Worm (Caenorhabditis elegans) whole organism, L2 larva: Measurements from ENCODE around the gene F28B1.9.

ENCODE experiments used
- C34F6.9 ChIP-seq: fragments of 150-350 bp; optimal IDR thresholded peaks from 2 replicates; lab custom pipeline; 2014; ENCODE audit warnings: missing biosample characterization, missing genetic modification characterization
- F13H6.1 ChIP-seq: sonication (generic microtip); optimal IDR thresholded peaks from 2 replicates; lab custom pipeline; 2016; ENCODE audit warnings: missing genetic modification characterization, missing compliant biosample characterization
- R02D3.7 ChIP-seq: fragments of 150-350 bp; optimal IDR thresholded peaks from 2 replicates; lab custom pipeline; 2014; ENCODE audit warnings: missing biosample characterization, missing genetic modification characterization
- alr-1 ChIP-seq: fragments of 150-350 bp; optimal IDR thresholded peaks from 2 replicates; lab custom pipeline; 2014; ENCODE audit warnings: missing biosample characterization, missing genetic modification characterization
- aly-2 ChIP-seq: fragments of 150-350 bp; optimal IDR thresholded peaks from 2 replicates; lab custom pipeline; 2014; ENCODE audit warnings: missing biosample characterization, missing genetic modification characterization
- ceh-16 ChIP-seq: fragments of 150-350 bp; optimal IDR thresholded peaks from 2 replicates; lab custom pipeline; 2014; ENCODE audit warnings: missing biosample characterization, missing genetic modification characterization
- crh-2 ChIP-seq: sonication (generic microtip); optimal IDR thresholded peaks from 2 replicates; lab custom pipeline; 2017; ENCODE audit warnings: missing biosample characterization, missing genetic modification characterization
- dmd-4 ChIP-seq: sonication (generic microtip); optimal IDR thresholded peaks from 2 replicates; lab custom pipeline; 2017; ENCODE audit warnings: missing biosample characterization, missing genetic modification characterization
- egl-27 ChIP-seq: sonication (generic microtip); optimal IDR thresholded peaks from 3 replicates; lab custom pipeline; 2017; ENCODE audit warnings: missing biosample characterization, missing genetic modification reagents, missing genetic modification characterization
- elt-3 ChIP-seq: sonication (generic microtip); optimal IDR thresholded peaks from 2 replicates; lab custom pipeline; 2017; ENCODE audit warnings: missing biosample characterization, missing genetic modification characterization
- fos-1 ChIP-seq: fragments of 150-350 bp; optimal IDR thresholded peaks from 2 replicates; lab custom pipeline; 2014; ENCODE audit warnings: missing biosample characterization, missing genetic modification characterization
- gmeb-1 ChIP-seq: fragments of 150-350 bp; optimal IDR thresholded peaks from 2 replicates; lab custom pipeline; 2014; ENCODE audit warnings: missing biosample characterization, missing genetic modification characterization
- lin-11 ChIP-seq: fragments of 150-350 bp; sonication (generic microtip); optimal IDR thresholded peaks from 2 replicates; lab custom pipeline; 2014; ENCODE audit warnings: missing biosample characterization, missing genetic modification characterization, inconsistent platforms, mixed read lengths
- lin-13 ChIP-seq: fragments of 150-350 bp; optimal IDR thresholded peaks from 2 replicates; lab custom pipeline; 2014; ENCODE audit warnings: missing biosample characterization, missing genetic modification reagents, missing genetic modification characterization
- lsy-2 ChIP-seq, 2 experiments: fragments of 150-350 bp in 1 of 2; sonication (generic microtip) in 1 of 2; optimal IDR thresholded peaks; 2 replicates each; lab custom pipeline; 2014 to 2017; ENCODE audit warnings: missing biosample characterization in 2 of 2, missing genetic modification characterization in 2 of 2
- mab-5 ChIP-seq: fragments of 150-350 bp; optimal IDR thresholded peaks from 2 replicates; lab custom pipeline; 2014; ENCODE audit warnings: missing biosample characterization, missing genetic modification characterization
- mbf-1 ChIP-seq: sonication (generic microtip); optimal IDR thresholded peaks from 2 replicates; lab custom pipeline; 2017; ENCODE audit warnings: missing biosample characterization, missing genetic modification characterization
- mdl-1 ChIP-seq, 2 experiments: fragments of 150-350 bp in 1 of 2; sonication (generic microtip) in 1 of 2; optimal IDR thresholded peaks; 2 replicates each; lab custom pipeline; 2017; ENCODE audit warnings: missing biosample characterization in 2 of 2, missing genetic modification characterization in 2 of 2
- nhr-10 ChIP-seq: sonication (generic microtip); optimal IDR thresholded peaks from 2 replicates; lab custom pipeline; 2017; ENCODE audit warnings: missing biosample characterization, missing genetic modification characterization
- nhr-21 ChIP-seq: fragments of 150-350 bp; optimal IDR thresholded peaks from 2 replicates; lab custom pipeline; 2014; ENCODE audit warnings: missing biosample characterization, missing genetic modification characterization
- nhr-23 ChIP-seq: fragments of 150-350 bp; optimal IDR thresholded peaks from 2 replicates; lab custom pipeline; 2014; ENCODE audit warnings: missing biosample characterization, missing genetic modification reagents, missing genetic modification characterization
- nhr-25 ChIP-seq: fragments of 150-350 bp; sonication (generic microtip); optimal IDR thresholded peaks from 3 replicates; lab custom pipeline; 2014; ENCODE audit warnings: missing biosample characterization, missing genetic modification characterization
- nhr-6 ChIP-seq: fragments of 150-350 bp; optimal IDR thresholded peaks from 2 replicates; lab custom pipeline; 2014; ENCODE audit warnings: missing biosample characterization, missing genetic modification characterization
- nhr-77 ChIP-seq: fragments of 150-350 bp; optimal IDR thresholded peaks from 2 replicates; lab custom pipeline; 2014; ENCODE audit warnings: missing biosample characterization, missing genetic modification characterization
- peb-1 ChIP-seq: fragments of 150-350 bp; optimal IDR thresholded peaks from 2 replicates; lab custom pipeline; 2014; ENCODE audit warnings: missing biosample characterization, missing genetic modification characterization
- sem-4 ChIP-seq: fragments of 150-350 bp; optimal IDR thresholded peaks from 2 replicates; lab custom pipeline; 2014; ENCODE audit warnings: missing biosample characterization, missing genetic modification reagents, missing genetic modification characterization
- skn-1 ChIP-seq: sonication (generic microtip); optimal IDR thresholded peaks from 2 replicates; lab custom pipeline; 2017; ENCODE audit warnings: missing biosample characterization, missing genetic modification characterization
- sma-3 ChIP-seq: sonication (generic microtip); optimal IDR thresholded peaks from 2 replicates; lab custom pipeline; 2016; ENCODE audit warnings: missing genetic modification reagents, missing genetic modification characterization, missing compliant biosample characterization
- sma-9 ChIP-seq, 2 experiments: fragments of 150-350 bp in 1 of 2; sonication (generic microtip) in 1 of 2; optimal IDR thresholded peaks; 2 replicates each; lab custom pipeline; 2014 to 2016; ENCODE audit warnings: missing genetic modification characterization in 2 of 2, mild to moderate bottlenecking in 1 of 2, missing biosample characterization in 1 of 2, missing compliant biosample characterization in 1 of 2, missing genetic modification reagents in 1 of 2, moderate library complexity in 1 of 2
- unc-39 ChIP-seq: fragments of 150-350 bp; optimal IDR thresholded peaks from 2 replicates; lab custom pipeline; 2014; ENCODE audit warnings: missing biosample characterization, missing genetic modification characterization
- unc-55 ChIP-seq: fragments of 150-350 bp; sonication (generic microtip); optimal IDR thresholded peaks from 3 replicates; lab custom pipeline; 2014; ENCODE audit warnings: missing biosample characterization, missing genetic modification reagents, missing genetic modification characterization
- unc-62 ChIP-seq: fragments of 150-350 bp; optimal IDR thresholded peaks from 2 replicates; lab custom pipeline; 2014; ENCODE audit warnings: missing biosample characterization, missing genetic modification reagents, missing genetic modification characterization
- ztf-1 ChIP-seq: fragments of 200-800 bp; sonication (Bioruptor generic); conservative IDR thresholded peaks from 2 replicates; pipeline ENCODE4 v1.3.6; 2022; ENCODE audit warnings: missing genetic modification characterization, missing compliant biosample characterization

Gene F28B1.9

ce11 chrV:17021361-17021760, 40.3 kb upstream of the F28B1.9 start, which contains the start of gene F49H6.12:
Gene F49H6.12 (minus strand): TSS chrV:17021461.
- TF ChIP-seq unc-62 (GFP tag; lab: Kevin White, UChicago), result no peak
- TF ChIP-seq sem-4 (tag; lab: Kevin White, UChicago), result no peak
- TF ChIP-seq C34F6.9 (tag; lab: Kevin White, UChicago), result no peak
- no peak for TF ChIP-seq egl-27 (tag; lab: Kevin White, UChicago)
- TF ChIP-seq gmeb-1, result no peak
- no peak for TF ChIP-seq sma-9 (GFP tag; optimal IDR thresholded peaks at IDR 0.05; lab: Kevin White, UChicago)
- no peak for TF ChIP-seq sma-9 (tag; optimal IDR thresholded peaks at IDR 0.05; lab: Kevin White, UChicago)
- no peak for TF ChIP-seq nhr-77
- TF ChIP-seq dmd-4, result no peak
- no peak for TF ChIP-seq peb-1 (tag; lab: Kevin White, UChicago)
- TF ChIP-seq ztf-1 (GFP tag; lab: Robert Waterston, UW), result no peak
- no peak for TF ChIP-seq alr-1
- no peak for TF ChIP-seq crh-2 (tag; lab: Kevin White, UChicago)

DNA sequence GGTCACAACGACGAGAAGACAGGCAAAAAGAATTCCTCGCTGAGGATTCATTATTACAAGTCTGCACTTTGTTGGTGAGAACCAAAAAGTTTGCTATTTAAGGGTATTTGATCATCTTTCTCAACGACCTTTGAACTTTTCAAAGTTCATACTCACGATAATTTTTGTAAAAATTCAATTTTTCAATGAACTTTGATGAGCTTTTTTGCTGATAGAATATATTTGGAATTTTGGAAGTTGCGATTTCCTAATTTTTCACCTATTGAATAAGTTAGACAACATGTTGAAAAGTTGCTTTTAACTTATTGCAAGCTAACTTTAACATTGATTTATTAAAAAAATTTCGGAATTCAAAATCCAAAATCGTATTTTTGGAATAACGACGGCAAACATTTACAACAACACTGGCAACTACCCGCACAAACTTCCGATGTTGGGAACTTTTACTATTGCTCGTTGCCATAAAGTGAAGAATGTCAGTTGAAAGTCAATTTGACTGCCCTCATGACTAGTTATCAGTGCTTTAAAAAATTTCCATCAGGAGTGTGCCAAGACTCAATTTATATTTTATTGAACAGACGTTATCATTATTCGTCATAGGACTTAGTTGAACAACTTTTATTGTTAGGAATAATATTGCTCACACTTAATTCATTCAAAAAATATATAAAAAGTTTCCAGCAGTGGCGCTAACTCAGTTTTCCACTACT, 38.9 kb upstream of the F28B1.9 start, which contains the start of the genes F49H6.8 and F49H6.5:
F49H6.8 (minus strand) TSS at position 51 of the 710 bp plus-strand sequence.
F49H6.5 (plus strand) TSS at position 629 of the 710 bp plus-strand sequence.
- TF ChIP-seq mdl-1 (tag; optimal IDR thresholded peaks at IDR 0.05; lab: Kevin White, UChicago) (no peak), unc-55 (GFP tag; lab: Kevin White, UChicago) (no peak), aly-2 (no peak), nhr-21 (tag; lab: Kevin White, UChicago) (no peak), mab-5 (no peak), fos-1 (tag; lab: Kevin White, UChicago) (no peak), elt-3 (tag; lab: Kevin White, UChicago) (no peak)

DNA sequence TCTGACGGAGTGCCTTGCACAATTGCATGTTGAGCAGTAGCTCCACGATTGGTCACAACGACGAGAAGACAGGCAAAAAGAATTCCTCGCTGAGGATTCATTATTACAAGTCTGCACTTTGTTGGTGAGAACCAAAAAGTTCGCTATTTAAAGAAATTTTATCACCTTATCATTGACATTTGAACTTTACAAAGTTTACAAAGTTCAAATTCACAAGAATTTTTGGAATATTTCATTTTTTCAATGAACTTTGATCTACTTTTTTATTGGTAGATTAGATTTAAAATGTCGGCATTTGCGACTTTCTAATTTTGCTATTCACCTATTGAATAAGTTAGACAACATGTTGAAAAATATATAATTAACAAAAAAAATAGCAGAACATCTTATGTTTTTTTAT, 35.4 kb upstream of the F28B1.9 start, which contains the start of gene F49H6.15:
F49H6.15 (minus strand) TSS at position 101 of the 400 bp plus-strand sequence.
- TF ChIP-seq mdl-1 (tag; optimal IDR thresholded peaks at IDR 0.05; lab: Kevin White, UChicago) (no peak), ztf-1 (GFP tag; lab: Robert Waterston, UW) (no peak), lin-11 (tag; lab: Kevin White, UChicago) (no peak), gmeb-1 (no peak), R02D3.7 (tag; lab: Kevin White, UChicago) (no peak), elt-3 (tag; lab: Kevin White, UChicago) (no peak), lsy-2 (tag; optimal IDR thresholded peaks at IDR 0.05; lab: Kevin White, UChicago) (no peak), mab-5 (no peak)

ce11 chrV:17030430-17030829, 31.3 kb upstream of the F28B1.9 start:
- TF ChIP-seq nhr-25 (tag; lab: Kevin White, UChicago) (no peak), nhr-10 (tag; lab: Kevin White, UChicago) (no peak), sma-3 (no peak), lin-13 (GFP tag; lab: Kevin White, UChicago) (no peak), mdl-1 (tag; optimal IDR thresholded peaks at IDR 0.05; lab: Kevin White, UChicago) (no peak), alr-1 (no peak)

- TF ChIP-seq mbf-1 (tag; lab: Kevin White, UChicago), result no peak
- no peak for TF ChIP-seq elt-3 (tag; lab: Kevin White, UChicago)
These were observed 25.8 kb upstream of the F28B1.9 start, which contains the start of gene srz-94 for ce11 chrV:17035850-17036249. Gene srz-94 (minus strand): TSS chrV:17035950.

ce11 chrV:17042263-17042662, 19.4 kb upstream of the F28B1.9 start, which contains the start of gene hpo-33:
Gene hpo-33 (plus strand): TSS chrV:17042563.
- TF ChIP-seq nhr-6, result no peak
- TF ChIP-seq aly-2, result no peak
- TF ChIP-seq ceh-16 (tag; lab: Kevin White, UChicago), result no peak
- no peak for TF ChIP-seq nhr-23 (tag; lab: Kevin White, UChicago)
- no peak for TF ChIP-seq lin-11 (tag; lab: Kevin White, UChicago)
- TF ChIP-seq crh-2 (tag; lab: Kevin White, UChicago), result no peak
- no peak for TF ChIP-seq lsy-2 (tag; optimal IDR thresholded peaks at IDR 0.05; lab: Kevin White, UChicago)
- TF ChIP-seq F13H6.1 (tag; lab: Kevin White, UChicago), result no peak
- TF ChIP-seq unc-39 (tag; lab: Kevin White, UChicago), result no peak
- no peak for TF ChIP-seq skn-1 (tag; lab: Kevin White, UChicago)
- TF ChIP-seq, all 48 proteins: peak for 0
